Worm (Caenorhabditis elegans) whole organism, L1 larva: ENCODE measurements around the gene F47B7.2.
A peak's percentile ranks its signal among the peaks of the same experiment; 100 is the strongest.

Experiments
- C04F5.9 ChIP-seq: sonication (generic microtip); optimal IDR thresholded peaks from 2 replicates; lab custom pipeline; 2016; ENCODE audit warnings: missing genetic modification characterization, missing compliant biosample characterization
- C16A3.4 ChIP-seq: fragments of 150-350 bp; optimal IDR thresholded peaks from 2 replicates; lab custom pipeline; 2014; ENCODE audit warnings: missing biosample characterization, missing genetic modification characterization
- F16B12.6 ChIP-seq: fragments of 150-350 bp; optimal IDR thresholded peaks from 2 replicates; lab custom pipeline; 2014; ENCODE audit warnings: missing biosample characterization, missing genetic modification characterization
- ama-1 ChIP-seq: fragments of 150-350 bp; optimal IDR thresholded peaks from 2 replicates; lab custom pipeline; 2014
- blmp-1 ChIP-seq: fragments of 150-350 bp; optimal IDR thresholded peaks from 2 replicates; lab custom pipeline; 2014; ENCODE audit warnings: missing biosample characterization, missing genetic modification characterization
- ceh-63 ChIP-seq: fragments of 200-800 bp; sonication (Bioruptor generic); optimal IDR thresholded peaks from 2 replicates; lab custom pipeline; 2018; ENCODE audit warnings: mild to moderate bottlenecking, missing genetic modification characterization, missing compliant biosample characterization
- ceh-88 ChIP-seq: fragments of 200-800 bp; sonication (Bioruptor generic); IDR thresholded peaks from 2 replicates; pipeline ENCODE4 v1.3.6; 2022; ENCODE audit warnings: missing genetic modification characterization, missing compliant biosample characterization
- ceh-90 ChIP-seq: sonication (generic microtip); optimal IDR thresholded peaks from 2 replicates; lab custom pipeline; 2016; ENCODE audit warnings: missing genetic modification characterization, missing compliant biosample characterization
- dpl-1 ChIP-seq, 3 experiments: fragments of 150-350 bp in 2 of 3; sonication (generic microtip) in 1 of 3; optimal IDR thresholded peaks; 2 replicates each; lab custom pipeline; 2014 to 2017; ENCODE audit warnings: missing biosample characterization in 3 of 3, missing genetic modification characterization in 3 of 3, missing genetic modification reagents in 3 of 3
- dsc-1 ChIP-seq: sonication (generic microtip); optimal IDR thresholded peaks from 2 replicates; lab custom pipeline; 2016; ENCODE audit warnings: mild to moderate bottlenecking, missing genetic modification characterization, missing compliant biosample characterization
- efl-1 ChIP-seq, 4 experiments: fragments of 150-350 bp; optimal IDR thresholded peaks in 3 of 4; peaks in 1 of 4; 1 replicate in 1 of 4; 2 replicates in 3 of 4; lab custom pipeline; 2014; ENCODE audit warnings: missing biosample characterization in 2 of 4, missing genetic modification characterization in 2 of 4, missing genetic modification reagents in 2 of 4
- efl-3 ChIP-seq: fragments of 200-800 bp; sonication (Bioruptor generic); optimal IDR thresholded peaks from 2 replicates; lab custom pipeline; 2018; ENCODE audit warnings: mild to moderate bottlenecking, missing genetic modification characterization, missing compliant biosample characterization
- egl-13 ChIP-seq: sonication (generic microtip); optimal IDR thresholded peaks from 2 replicates; lab custom pipeline; 2016; ENCODE audit warnings: missing genotype, missing genetic modification reagents, missing genetic modification characterization, missing compliant biosample characterization
- elt-3 ChIP-seq, 6 experiments: fragments of 150-350 bp in 1 of 6; sonication (generic microtip); optimal IDR thresholded peaks; 2 replicates each; lab custom pipeline; 2017 to 2018; ENCODE audit warnings: missing biosample characterization in 6 of 6, missing genetic modification characterization in 6 of 6, inconsistent platforms in 1 of 6
- fkh-8 ChIP-seq: sonication (generic microtip); optimal IDR thresholded peaks from 2 replicates; lab custom pipeline; 2016; ENCODE audit warnings: mild to moderate bottlenecking, missing genetic modification characterization, missing compliant biosample characterization
- fos-1 ChIP-seq: fragments of 150-350 bp; optimal IDR thresholded peaks from 2 replicates; lab custom pipeline; 2014; ENCODE audit warnings: missing biosample characterization, missing genetic modification characterization
- grh-1 ChIP-seq: fragments of 200-800 bp; sonication (Bioruptor generic); IDR thresholded peaks from 2 replicates; pipeline ENCODE4 v1.3.6; 2022; ENCODE audit warnings: missing genetic modification reagents, missing genetic modification characterization, missing compliant biosample characterization
- hlh-17 ChIP-seq: fragments of 200-800 bp; sonication (Bioruptor generic); optimal IDR thresholded peaks from 2 replicates; lab custom pipeline; 2018; ENCODE audit warnings: missing genetic modification characterization, mild to moderate bottlenecking, missing compliant biosample characterization, moderate library complexity, borderline replicate concordance
- hpl-2 ChIP-seq: fragments of 150-350 bp; optimal IDR thresholded peaks from 2 replicates; lab custom pipeline; 2014; ENCODE audit warnings: missing biosample characterization, missing genetic modification reagents, missing genetic modification characterization
- jun-1 ChIP-seq: fragments of 150-350 bp; optimal IDR thresholded peaks from 2 replicates; lab custom pipeline; 2014; ENCODE audit warnings: missing biosample characterization, missing genetic modification reagents, missing genetic modification characterization
- lin-14 ChIP-seq: fragments of 200-800 bp; sonication (Bioruptor generic); optimal IDR thresholded peaks from 2 replicates; lab custom pipeline; 2018; ENCODE audit warnings: mild to moderate bottlenecking, missing genetic modification characterization, moderate library complexity, missing compliant biosample characterization
- lin-35 ChIP-seq, 2 experiments: fragments of 150-350 bp; optimal IDR thresholded peaks; 2 replicates each; lab custom pipeline; 2014; ENCODE audit warnings: missing biosample characterization in 2 of 2, missing genetic modification characterization in 2 of 2, missing genetic modification reagents in 2 of 2
- lin-39 ChIP-seq: fragments of 150-350 bp; optimal IDR thresholded peaks from 2 replicates; lab custom pipeline; 2014; ENCODE audit warnings: missing biosample characterization, missing genetic modification reagents, missing genetic modification characterization
- lir-3 ChIP-seq: sonication (generic microtip); optimal IDR thresholded peaks from 2 replicates; lab custom pipeline; 2016; ENCODE audit warnings: mild to moderate bottlenecking, missing genetic modification characterization, moderate library complexity, missing compliant biosample characterization; ENCODE audit not compliant: poor library complexity
- lsy-2 ChIP-seq, 2 experiments: fragments of 150-350 bp; optimal IDR thresholded peaks; 2 replicates each; lab custom pipeline; 2014; ENCODE audit warnings: missing biosample characterization in 2 of 2, missing genetic modification characterization in 2 of 2
- mab-9 ChIP-seq: fragments of 200-800 bp; sonication (Bioruptor generic); IDR thresholded peaks from 2 replicates; pipeline ENCODE4 v1.3.6; 2022; ENCODE audit warnings: missing genetic modification reagents, missing genetic modification characterization, missing compliant biosample characterization
- mdl-1 ChIP-seq, 2 experiments: fragments of 150-350 bp; optimal IDR thresholded peaks; 2 replicates each; lab custom pipeline; 2014 to 2017; ENCODE audit warnings: missing biosample characterization in 2 of 2, missing genetic modification characterization in 2 of 2, inconsistent platforms in 1 of 2
- nhr-12 ChIP-seq: sonication (generic microtip); optimal IDR thresholded peaks from 2 replicates; lab custom pipeline; 2017; ENCODE audit warnings: missing biosample characterization, missing genetic modification characterization
- nhr-237 ChIP-seq: fragments of 150-350 bp; optimal IDR thresholded peaks from 2 replicates; lab custom pipeline; 2014; ENCODE audit warnings: missing biosample characterization, missing genetic modification characterization
- nhr-47 ChIP-seq: sonication (generic microtip); optimal IDR thresholded peaks from 2 replicates; lab custom pipeline; 2016; ENCODE audit warnings: mild to moderate bottlenecking, missing genetic modification characterization, moderate library complexity, missing compliant biosample characterization
- nhr-71 ChIP-seq: sonication (generic microtip); optimal IDR thresholded peaks from 2 replicates; lab custom pipeline; 2016; ENCODE audit warnings: mild to moderate bottlenecking, missing genetic modification characterization, moderate library complexity, missing compliant biosample characterization
- nhr-76 ChIP-seq: sonication (generic microtip); optimal IDR thresholded peaks from 2 replicates; lab custom pipeline; 2017; ENCODE audit warnings: missing biosample characterization, missing genetic modification characterization
- nhr-85 ChIP-seq: sonication (generic microtip); peaks from one replicate; lab custom pipeline; 2016; ENCODE audit warnings: missing genetic modification characterization, inconsistent platforms, missing compliant biosample characterization
- nhr-90 ChIP-seq: sonication (generic microtip); optimal IDR thresholded peaks from 2 replicates; lab custom pipeline; 2016; ENCODE audit warnings: mild to moderate bottlenecking, missing genetic modification characterization, missing compliant biosample characterization; ENCODE audit not compliant: poor library complexity
- pax-3 ChIP-seq: fragments of 200-800 bp; sonication (Bioruptor generic); optimal IDR thresholded peaks from 2 replicates; lab custom pipeline; 2018; ENCODE audit warnings: mild to moderate bottlenecking, missing genetic modification characterization, moderate library complexity, missing compliant biosample characterization
- skn-1 ChIP-seq: fragments of 150-350 bp; optimal IDR thresholded peaks from 2 replicates; lab custom pipeline; 2014; ENCODE audit warnings: missing biosample characterization, missing genetic modification characterization
- snpc-4 ChIP-seq: fragments of 150-350 bp; optimal IDR thresholded peaks from 2 replicates; lab custom pipeline; 2014; ENCODE audit warnings: missing biosample characterization, missing genetic modification characterization
- snu-23 ChIP-seq: sonication (generic microtip); optimal IDR thresholded peaks from 2 replicates; lab custom pipeline; 2016; ENCODE audit warnings: missing genetic modification characterization, missing compliant biosample characterization
- swsn-7 ChIP-seq: sonication (generic microtip); optimal IDR thresholded peaks from 2 replicates; lab custom pipeline; 2016; ENCODE audit warnings: missing genetic modification characterization, missing compliant biosample characterization
- tbx-2 ChIP-seq: sonication (generic microtip); optimal IDR thresholded peaks from 2 replicates; lab custom pipeline; 2016; ENCODE audit warnings: missing genetic modification characterization, missing compliant biosample characterization
- unc-30 ChIP-seq: sonication (generic microtip); optimal IDR thresholded peaks from 2 replicates; lab custom pipeline; 2017; ENCODE audit warnings: missing biosample characterization, missing genetic modification characterization
- unc-62 ChIP-seq: fragments of 150-350 bp; optimal IDR thresholded peaks from 2 replicates; lab custom pipeline; 2014; ENCODE audit warnings: missing biosample characterization, missing genetic modification reagents, missing genetic modification characterization
- unc-86 ChIP-seq: sonication (generic microtip); optimal IDR thresholded peaks from 2 replicates; lab custom pipeline; 2016; ENCODE audit warnings: missing genetic modification characterization, missing compliant biosample characterization
- vab-15 ChIP-seq: sonication (generic microtip); optimal IDR thresholded peaks from 2 replicates; lab custom pipeline; 2017; ENCODE audit warnings: missing genotype, mild to moderate bottlenecking, missing genetic modification characterization, missing compliant biosample characterization
- zag-1 ChIP-seq: fragments of 150-350 bp; optimal IDR thresholded peaks from 2 replicates; lab custom pipeline; 2014; ENCODE audit warnings: missing biosample characterization, missing genetic modification characterization
- zip-4 ChIP-seq: fragments of 200-800 bp; sonication (Bioruptor generic); optimal IDR thresholded peaks from 2 replicates; lab custom pipeline; 2018; ENCODE audit warnings: mild to moderate bottlenecking, missing genetic modification characterization, moderate library complexity, missing compliant biosample characterization
- ztf-11 ChIP-seq, 2 experiments: sonication (generic microtip); optimal IDR thresholded peaks; 2 replicates each; lab custom pipeline; 2016 to 2017; ENCODE audit warnings: missing genetic modification characterization in 2 of 2, missing biosample characterization in 1 of 2, missing compliant biosample characterization in 1 of 2
- ztf-4 ChIP-seq: fragments of 150-350 bp; optimal IDR thresholded peaks from 2 replicates; lab custom pipeline; 2014; ENCODE audit warnings: missing biosample characterization, missing genetic modification characterization

F47B7.2 gene

ce11 chrX:3787431-3788076, 15.0 kb downstream of the F47B7.2 start, which contains the start of gene pmpl-1 (continued):
- TF ChIP-seq C04F5.9 (tag; lab: Kevin White, UChicago): no peak
- TF ChIP-seq lin-39 (tag; lab: Kevin White, UChicago): no peak
- no peak for TF ChIP-seq hpl-2
- TF ChIP-seq jun-1 (tag; lab: Kevin White, UChicago): no peak
- TF ChIP-seq nhr-90 (tag; lab: Kevin White, UChicago): peak; percentile 72
- no peak for TF ChIP-seq nhr-76 (tag; lab: Kevin White, UChicago)
- no peak for TF ChIP-seq ztf-4 (tag; lab: Kevin White, UChicago)
- TF ChIP-seq mdl-1 (tag; optimal IDR thresholded peaks at IDR 0.05; lab: Kevin White, UChicago): peak in 1 of 2 experiments; percentile 73
- TF ChIP-seq elt-3 (tag; optimal IDR thresholded peaks at IDR 0.05; lab: Kevin White, UChicago): peak in 3 of 6 experiments; percentile 28 to 67 (median 48)
- peak; percentile 21 for TF ChIP-seq swsn-7 (tag; lab: Kevin White, UChicago)
- TF ChIP-seq nhr-12 (tag; lab: Kevin White, UChicago): no peak
- TF ChIP-seq unc-86: no peak
- peak; percentile 80 for TF ChIP-seq snu-23 (GFP tag; lab: Kevin White, UChicago)
- TF ChIP-seq ceh-90: no peak
- TF ChIP-seq ceh-88 (GFP tag; lab: Robert Waterston, UW): no peak
- peak in 2 of 3 experiments; percentile 4 to 11 for TF ChIP-seq dpl-1 (GFP tag; optimal IDR thresholded peaks at IDR 0.05; lab: Kevin White, UChicago)
- TF ChIP-seq nhr-71 (tag; lab: Kevin White, UChicago): peak; percentile 80
- peak; percentile 23 for TF ChIP-seq dsc-1 (tag; lab: Kevin White, UChicago)
- no peak for TF ChIP-seq unc-62
- no peak for TF ChIP-seq zag-1
- TF ChIP-seq lin-14 (GFP tag; lab: Kevin White, UChicago): peak; percentile 89
- peak; percentile 44 for TF ChIP-seq C16A3.4 (tag; lab: Kevin White, UChicago)
- TF ChIP-seq zip-4 (GFP tag; lab: Kevin White, UChicago): no peak
- TF ChIP-seq snpc-4 (tag; lab: Kevin White, UChicago): no peak
- peak; percentile 50 for TF ChIP-seq tbx-2 (tag; lab: Kevin White, UChicago)
- TF ChIP-seq nhr-47 (tag; lab: Kevin White, UChicago): peak; percentile 51
- TF ChIP-seq hlh-17 (GFP tag; lab: Kevin White, UChicago): no peak
- TF ChIP-seq fkh-8 (tag; lab: Kevin White, UChicago): no peak
- peak; percentile 0 for TF ChIP-seq pax-3 (tag; lab: Kevin White, UChicago)
- TF ChIP-seq ama-1 (lab: Kevin White, UChicago): no peak
- TF ChIP-seq lsy-2 (tag; optimal IDR thresholded peaks at IDR 0.05; lab: Kevin White, UChicago): peak; percentile 33 to 53
- TF ChIP-seq egl-13 (tag; lab: Kevin White, UChicago): no peak
- TF ChIP-seq vab-15 (tag; lab: Kevin White, UChicago): no peak
- peak in 1 of 2 experiments; percentile 11 for TF ChIP-seq ztf-11 (tag; optimal IDR thresholded peaks at IDR 0.05; lab: Kevin White, UChicago)
- no peak for TF ChIP-seq lir-3 (tag; lab: Kevin White, UChicago)
- TF ChIP-seq efl-3 (GFP tag; lab: Kevin White, UChicago): no peak
- peak; percentile 39 for TF ChIP-seq blmp-1 (tag; lab: Kevin White, UChicago)

DNA sequence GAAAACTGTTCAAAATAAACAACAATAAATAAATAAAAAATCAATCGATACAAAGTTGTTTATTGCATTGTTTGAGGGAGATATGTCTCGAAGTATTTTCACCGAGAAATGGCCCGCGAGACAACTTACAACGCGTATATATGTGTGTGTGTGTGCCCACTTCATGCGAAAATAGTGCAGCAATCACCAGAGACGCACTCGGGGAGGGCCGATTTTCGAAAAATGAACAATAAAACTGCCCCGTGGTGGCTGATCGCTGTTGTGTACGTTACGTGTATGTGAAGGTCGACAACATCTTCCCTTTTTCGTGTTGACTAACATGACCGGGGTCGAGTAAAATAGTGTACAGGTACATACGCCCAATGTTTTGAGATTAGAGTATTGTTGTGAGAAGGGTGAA, 15.9 kb downstream of the F47B7.2 start:
- TF ChIP-seq ceh-63 (GFP tag; lab: Kevin White, UChicago): no peak
- peak; percentile 90 for TF ChIP-seq nhr-90 (tag; lab: Kevin White, UChicago)
- TF ChIP-seq mab-9: no peak
- peak; percentile 76 for TF ChIP-seq fos-1 (tag; lab: Kevin White, UChicago)
- no peak for TF ChIP-seq jun-1 (tag; lab: Kevin White, UChicago)
- peak in 4 of 6 experiments; percentile 27 to 79 (median 50) for TF ChIP-seq elt-3 (tag; optimal IDR thresholded peaks at IDR 0.05; lab: Kevin White, UChicago)
- TF ChIP-seq ceh-88 (GFP tag; lab: Robert Waterston, UW): peak; percentile 44; the same call in 1 of the 2 replicates
- TF ChIP-seq lin-35 (GFP tag; optimal IDR thresholded peaks at IDR 0.05; lab: Kevin White, UChicago): peak; percentile 22 to 70
- TF ChIP-seq efl-1 (optimal IDR thresholded peaks at IDR 0.05; lab: Kevin White, UChicago): peak; percentile 7 to 21
- TF ChIP-seq efl-1 (GFP tag; optimal IDR thresholded peaks at IDR 0.05 in 1 of 2; lab: Kevin White, UChicago): peak in 1 of 2 experiments; percentile 91
- TF ChIP-seq skn-1 (tag; lab: Kevin White, UChicago): no peak
- peak; percentile 96 for TF ChIP-seq nhr-85
- TF ChIP-seq swsn-7 (tag; lab: Kevin White, UChicago): peak; percentile 70
- TF ChIP-seq lin-14 (GFP tag; lab: Kevin White, UChicago): peak; percentile 92
- peak; percentile 71 for TF ChIP-seq nhr-47 (tag; lab: Kevin White, UChicago)
- peak in 1 of 2 experiments; percentile 70 for TF ChIP-seq mdl-1 (tag; optimal IDR thresholded peaks at IDR 0.05; lab: Kevin White, UChicago)
- peak; percentile 78 for TF ChIP-seq ama-1 (lab: Kevin White, UChicago)
- no peak for TF ChIP-seq unc-30 (tag; lab: Kevin White, UChicago)
- no peak for TF ChIP-seq nhr-237 (tag; lab: Kevin White, UChicago)
- peak; percentile 88 for TF ChIP-seq snu-23 (GFP tag; lab: Kevin White, UChicago)
- peak; percentile 73 for TF ChIP-seq grh-1 (GFP tag; lab: Robert Waterston, UW)
- TF ChIP-seq ztf-11 (tag; optimal IDR thresholded peaks at IDR 0.05; lab: Kevin White, UChicago): no peak
- TF ChIP-seq F16B12.6: no peak
